Worm (Caenorhabditis elegans) whole organism, L4/young adult: ENCODE measurements around the gene lgc-53.

Experiments used
- W03F9.2 ChIP-seq: fragments of 150-350 bp; optimal IDR thresholded peaks from 2 replicates; lab custom pipeline; 2014; ENCODE audit warnings: missing biosample characterization, missing genetic modification characterization
- dao-5 ChIP-seq: sonication (generic microtip); optimal IDR thresholded peaks from 2 replicates; lab custom pipeline; 2016; ENCODE audit warnings: missing genotype, missing genetic modification characterization, moderate library complexity, missing compliant biosample characterization
- him-1 ChIP-seq: sonication (generic microtip); optimal IDR thresholded peaks from 2 replicates; lab custom pipeline; 2016; ENCODE audit warnings: missing genotype, missing genetic modification reagents, missing genetic modification characterization, missing compliant biosample characterization

- no peak for TF ChIP-seq dao-5
- TF ChIP-seq W03F9.2 (tag; lab: Kevin White, UChicago) = no peak
- TF ChIP-seq him-1 (tag; lab: Kevin White, UChicago) = no peak
Observed at ce11 chrX:16678097-16678496, 33.4 kb upstream of the lgc-53 start.
